Worm (Caenorhabditis elegans) whole organism, L2 larva: ENCODE data around the gene swd-2.2.

Experiments
- aly-2 ChIP-seq: fragments of 150-350 bp; optimal IDR thresholded peaks from 2 replicates; lab custom pipeline; 2014; ENCODE audit warnings: missing biosample characterization, missing genetic modification characterization
- ceh-16 ChIP-seq: fragments of 150-350 bp; optimal IDR thresholded peaks from 2 replicates; lab custom pipeline; 2014; ENCODE audit warnings: missing biosample characterization, missing genetic modification characterization
- ceh-82 ChIP-seq: fragments of 150-350 bp; optimal IDR thresholded peaks from 2 replicates; lab custom pipeline; 2014; ENCODE audit warnings: missing biosample characterization, missing genetic modification characterization
- elt-1 ChIP-seq: fragments of 150-350 bp; optimal IDR thresholded peaks from 2 replicates; lab custom pipeline; 2014; ENCODE audit warnings: missing biosample characterization, missing genetic modification characterization
- lin-11 ChIP-seq: fragments of 150-350 bp; sonication (generic microtip); optimal IDR thresholded peaks from 2 replicates; lab custom pipeline; 2014; ENCODE audit warnings: missing biosample characterization, missing genetic modification characterization, inconsistent platforms, mixed read lengths
- lin-13 ChIP-seq: fragments of 150-350 bp; optimal IDR thresholded peaks from 2 replicates; lab custom pipeline; 2014; ENCODE audit warnings: missing biosample characterization, missing genetic modification reagents, missing genetic modification characterization
- lin-39 ChIP-seq: fragments of 150-350 bp; optimal IDR thresholded peaks from 2 replicates; lab custom pipeline; 2014; ENCODE audit warnings: missing biosample characterization, missing genetic modification reagents, missing genetic modification characterization
- snpc-4 ChIP-seq: fragments of 150-350 bp; optimal IDR thresholded peaks from 2 replicates; lab custom pipeline; 2014; ENCODE audit warnings: missing biosample characterization, missing genetic modification characterization
- unc-39 ChIP-seq: fragments of 150-350 bp; optimal IDR thresholded peaks from 2 replicates; lab custom pipeline; 2014; ENCODE audit warnings: missing biosample characterization, missing genetic modification characterization
- unc-55 ChIP-seq: fragments of 150-350 bp; sonication (generic microtip); optimal IDR thresholded peaks from 3 replicates; lab custom pipeline; 2014; ENCODE audit warnings: missing biosample characterization, missing genetic modification reagents, missing genetic modification characterization
- unc-62 ChIP-seq: fragments of 150-350 bp; optimal IDR thresholded peaks from 2 replicates; lab custom pipeline; 2014; ENCODE audit warnings: missing biosample characterization, missing genetic modification reagents, missing genetic modification characterization

ce11 chrIV:7743539-7743938, 30.7 kb upstream of the swd-2.2 start, which contains the start of gene npr-35:
- TF ChIP-seq ceh-82 (tag; lab: Kevin White, UChicago): no peak
- TF ChIP-seq unc-39 (tag; lab: Kevin White, UChicago): no peak
- no peak for TF ChIP-seq lin-39
- TF ChIP-seq snpc-4: no peak
- no peak for TF ChIP-seq unc-62 (GFP tag; lab: Kevin White, UChicago)
- no peak for TF ChIP-seq ceh-16
- TF ChIP-seq lin-11 (tag; lab: Kevin White, UChicago): no peak
- TF ChIP-seq elt-1: no peak
- TF ChIP-seq aly-2 (tag; lab: Kevin White, UChicago): no peak
- TF ChIP-seq lin-13 (GFP tag; lab: Kevin White, UChicago): no peak
- no peak for TF ChIP-seq unc-55 (GFP tag; lab: Kevin White, UChicago)
